Fruit fly (Drosophila melanogaster) whole organism: ENCODE data around the gene Hasp.

ENCODE experiments used
- CG8478 ChIP-seq: fragments of >200 bp; optimal IDR thresholded peaks from 2 replicates; lab custom pipeline; 2018; ENCODE audit warnings: inconsistent platforms
- Dll ChIP-seq: fragments of >200 bp; optimal IDR thresholded peaks from 2 replicates; lab custom pipeline; 2017
- EcR ChIP-seq, 2 experiments: fragments of >200 bp; optimal IDR thresholded peaks; 2 replicates each; lab custom pipeline; 2017; ENCODE audit warnings: missing biosample characterization in 2 of 2, missing genetic modification characterization in 2 of 2, missing genetic modification reagents in 2 of 2
- pan ChIP-seq: fragments of >200 bp; optimal IDR thresholded peaks from 2 replicates; lab custom pipeline; 2017
- usp ChIP-seq: fragments of >200 bp; optimal IDR thresholded peaks from 2 replicates; lab custom pipeline; 2017; ENCODE audit warnings: missing biosample characterization, missing genetic modification characterization, mixed read lengths

DNA sequence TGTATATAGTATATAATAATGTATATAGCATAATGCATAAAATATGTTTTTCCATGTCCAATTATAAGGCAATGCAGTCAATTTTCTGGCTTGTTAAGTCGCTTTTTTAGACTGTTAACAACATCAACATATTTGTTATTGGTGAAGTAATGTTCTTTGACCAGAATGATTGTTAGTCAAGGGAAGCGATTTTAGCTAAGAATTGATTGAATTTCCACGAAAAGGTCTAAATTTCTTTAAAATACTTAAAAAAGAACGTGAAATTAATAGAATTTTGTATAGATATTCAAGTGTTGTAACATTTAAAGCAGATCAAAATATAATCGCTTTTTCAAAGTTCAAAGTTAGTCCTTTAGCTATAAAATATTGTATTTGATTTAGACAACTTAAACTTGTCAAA, 53.6 kb downstream of the Hasp start:
- no peak for TF ChIP-seq Dll (lab: Kevin White, UChicago)
- no peak for TF ChIP-seq CG8478
- TF ChIP-seq EcR (GFP tag; optimal IDR thresholded peaks at IDR 0.05; lab: Kevin White, UChicago): no peak
- TF ChIP-seq usp (GFP tag; lab: Kevin White, UChicago): no peak
- TF ChIP-seq pan (lab: Kevin White, UChicago): no peak
